Fruit fly (Drosophila melanogaster): ENCODE data around the gene CG15169.

The CG15169 gene

DNA sequence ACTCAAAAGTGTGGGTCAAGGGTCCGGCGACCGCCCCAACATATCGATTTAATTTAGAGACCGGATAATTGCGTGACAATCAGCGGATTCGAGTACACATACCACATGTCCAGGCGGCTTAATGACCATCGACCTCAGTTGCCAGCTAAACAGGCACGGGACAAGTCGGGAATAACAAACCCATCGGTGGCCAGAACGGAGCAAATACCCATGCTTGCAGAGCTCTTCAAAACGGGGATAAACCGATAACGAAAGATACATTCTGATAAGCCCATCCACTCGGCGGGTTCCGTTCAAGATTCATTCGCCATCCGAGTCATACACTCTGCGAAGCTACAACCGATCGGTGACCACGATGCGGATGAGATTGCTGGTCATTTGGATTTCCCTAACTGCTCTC, at the start of gene CG15169:
TSS of gene CG15169 (plus strand) at position 301 of the 400 bp plus-strand sequence.
- TF ChIP-seq CG12768 (GFP tag; optimal IDR thresholded peaks at IDR 0.05) (no peak), ovo (GFP tag; optimal IDR thresholded peaks at IDR 0.05) (no peak), Clk (GFP tag; optimal IDR thresholded peaks at IDR 0.05) (no peak), bab1 (GFP tag; optimal IDR thresholded peaks at IDR 0.05) (no peak), CG33017 (tag; optimal IDR thresholded peaks at IDR 0.05) (no peak), toe (GFP tag; optimal IDR thresholded peaks at IDR 0.05) (no peak), Mnt (GFP tag; optimal IDR thresholded peaks at IDR 0.05) (no peak), CG7101 (tag; optimal IDR thresholded peaks at IDR 0.05) (no peak), CG7045 (GFP tag; optimal IDR thresholded peaks at IDR 0.05) (no peak), CG5204 (GFP tag; optimal IDR thresholded peaks at IDR 0.05) (no peak), cnc (optimal IDR thresholded peaks at IDR 0.05) (no peak), tj (GFP tag; optimal IDR thresholded peaks at IDR 0.05) (no peak), Crg-1 (GFP tag; optimal IDR thresholded peaks at IDR 0.05) (no peak), CG14711 (tag; optimal IDR thresholded peaks at IDR 0.05) (no peak), pad (GFP tag; optimal IDR thresholded peaks at IDR 0.05) (no peak)

DNA sequence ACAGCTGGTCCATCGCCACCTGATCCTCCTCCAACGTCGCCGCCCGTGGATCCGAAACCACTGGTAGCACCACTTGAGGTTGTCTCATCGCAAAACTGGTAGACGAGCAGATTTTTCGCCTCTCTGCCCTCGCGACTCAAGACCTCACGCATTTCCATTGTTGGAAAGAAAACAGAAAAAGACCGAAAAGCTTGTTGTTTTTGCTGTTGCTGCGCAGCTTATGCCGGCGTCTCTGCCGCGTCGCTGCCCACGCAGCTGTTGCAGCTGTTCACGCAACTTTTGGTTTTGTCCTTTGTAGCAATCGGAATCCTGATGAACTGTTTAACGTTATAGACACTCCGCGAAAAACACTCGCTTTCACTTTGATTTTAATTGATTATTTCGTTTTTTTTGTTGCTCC, 47.5 kb upstream of the CG15169 start:
- TF ChIP-seq toe (GFP tag; optimal IDR thresholded peaks at IDR 0.05), result no peak
- no peak for TF ChIP-seq CG12768 (GFP tag; optimal IDR thresholded peaks at IDR 0.05)
- no peak for TF ChIP-seq CG33017 (tag; optimal IDR thresholded peaks at IDR 0.05)
- peak in 1 of 2 experiments; percentile 22 for TF ChIP-seq cnc (optimal IDR thresholded peaks at IDR 0.05)

DNA sequence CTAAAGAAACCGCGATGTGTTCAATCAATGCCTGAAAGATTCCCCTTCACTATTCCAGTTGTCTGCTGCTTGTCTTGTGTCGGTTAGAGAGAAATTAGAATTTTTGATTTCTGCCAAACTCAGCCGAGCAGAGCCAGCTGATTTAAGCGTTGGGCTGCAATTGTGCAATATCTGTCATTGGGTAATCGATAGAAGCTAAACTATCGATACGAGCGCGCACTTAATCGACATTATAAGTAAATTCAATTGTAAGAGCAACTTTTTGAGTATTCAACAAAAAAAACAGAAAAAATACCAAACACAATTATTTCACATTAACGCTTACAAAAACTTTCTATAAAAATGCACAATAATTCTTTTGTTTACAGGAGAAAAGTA, 47.0 kb upstream of the CG15169 start, which contains the start of gene ssp3:
TSS of gene ssp3 (minus strand) at position 164 of the 378 bp plus-strand sequence.
- TF ChIP-seq CG1620 (GFP tag; optimal IDR thresholded peaks at IDR 0.05) (no peak), kay (GFP tag; ENCODE audit: borderline replicate concordance) (no peak), CG12768 (GFP tag; optimal IDR thresholded peaks at IDR 0.05) (no peak), CG5204 (GFP tag; optimal IDR thresholded peaks at IDR 0.05) (no peak), cnc (optimal IDR thresholded peaks at IDR 0.05) (no peak), pad (GFP tag; optimal IDR thresholded peaks at IDR 0.05) (no peak), Crg-1 (GFP tag; optimal IDR thresholded peaks at IDR 0.05) (no peak), Clk (GFP tag; optimal IDR thresholded peaks at IDR 0.05) (no peak), tj (GFP tag; optimal IDR thresholded peaks at IDR 0.05) (no peak), CG11617 (GFP tag; optimal IDR thresholded peaks at IDR 0.05) (no peak), CG7045 (GFP tag; optimal IDR thresholded peaks at IDR 0.05) (no peak), toe (GFP tag; optimal IDR thresholded peaks at IDR 0.05) (no peak), Hr96 (GFP tag; optimal IDR thresholded peaks at IDR 0.05) (no peak), ovo (GFP tag; optimal IDR thresholded peaks at IDR 0.05) (no peak), cic (GFP tag; optimal IDR thresholded peaks at IDR 0.05) (no peak)

- no peak for TF ChIP-seq kay (GFP tag; ENCODE audit: borderline replicate concordance)
- peak; percentile 23 for TF ChIP-seq toe (GFP tag; optimal IDR thresholded peaks at IDR 0.05)
- peak; percentile 36 for TF ChIP-seq pad (GFP tag; optimal IDR thresholded peaks at IDR 0.05)
- TF ChIP-seq cic (GFP tag; optimal IDR thresholded peaks at IDR 0.05), result peak; percentile 50
- TF ChIP-seq CG1620 (GFP tag; optimal IDR thresholded peaks at IDR 0.05), result peak; percentile 21
- peak; percentile 21 for TF ChIP-seq bab1 (GFP tag; optimal IDR thresholded peaks at IDR 0.05)
- no peak for TF ChIP-seq CG7045 (GFP tag; optimal IDR thresholded peaks at IDR 0.05)
- TF ChIP-seq tj (GFP tag; optimal IDR thresholded peaks at IDR 0.05), result peak; percentile 52
- TF ChIP-seq CG12768 (GFP tag; optimal IDR thresholded peaks at IDR 0.05), result peak; percentile 66
Observed at dm6 chr2L:18944175-18945012, 46.4 kb upstream of the CG15169 start.

dm6 chr2L:18945765-18946552, 44.9 kb upstream of the CG15169 start, which contains the start of gene CG46304:
Gene CG46304 (plus strand): TSS chr2L:18946305.
- TF ChIP-seq CG11617 (GFP tag; optimal IDR thresholded peaks at IDR 0.05), result no peak
- TF ChIP-seq CG14711 (tag; optimal IDR thresholded peaks at IDR 0.05), result no peak

dm6 chr2L:18946636-18947514, 43.9 kb upstream of the CG15169 start:
- no peak for TF ChIP-seq Clk (GFP tag; optimal IDR thresholded peaks at IDR 0.05)
- no peak for TF ChIP-seq CG33017 (tag; optimal IDR thresholded peaks at IDR 0.05)
- TF ChIP-seq kay (GFP tag; ENCODE audit: borderline replicate concordance), result no peak
- no peak for TF ChIP-seq bab1 (GFP tag; optimal IDR thresholded peaks at IDR 0.05)
- TF ChIP-seq toe (GFP tag; optimal IDR thresholded peaks at IDR 0.05), result no peak
- TF ChIP-seq cic (GFP tag; optimal IDR thresholded peaks at IDR 0.05), result no peak
- TF ChIP-seq CG12768 (GFP tag; optimal IDR thresholded peaks at IDR 0.05), result no peak
- no peak for TF ChIP-seq Crg-1 (GFP tag; optimal IDR thresholded peaks at IDR 0.05)
- TF ChIP-seq Mnt (GFP tag; optimal IDR thresholded peaks at IDR 0.05), result no peak

Measured in whole organism, adult.